Worm (Caenorhabditis elegans): Measurements from ENCODE around the gene srh-297.
"Not testable (repeated sequence)": the region's sequence is repeated elsewhere in the genome, so short reads cannot be mapped to it uniquely, and the experiment has no call there.

- not testable (repeated sequence) for TF ChIP-seq ztf-11 (tag; optimal IDR thresholded peaks at IDR 0.05); fos-1 (tag; optimal IDR thresholded peaks at IDR 0.05); ama-1 (optimal IDR thresholded peaks at IDR 0.05); nhr-77 (tag; optimal IDR thresholded peaks at IDR 0.05); R02D3.7 (tag; optimal IDR thresholded peaks at IDR 0.05); ZK546.5 (tag; optimal IDR thresholded peaks at IDR 0.05); tbx-2 (tag; optimal IDR thresholded peaks at IDR 0.05); lin-39 (tag; optimal IDR thresholded peaks at IDR 0.05); nhr-12 (tag; optimal IDR thresholded peaks at IDR 0.05); pha-4 (tag; optimal IDR thresholded peaks at IDR 0.05); unc-62 (GFP tag; optimal IDR thresholded peaks at IDR 0.05); lin-15B (tag; optimal IDR thresholded peaks at IDR 0.05); daf-12 (tag; optimal IDR thresholded peaks at IDR 0.05); jun-1 (tag; optimal IDR thresholded peaks at IDR 0.05)
Observed at ce11 chrII:3189038-3189437, 41.3 kb downstream of the srh-297 start, which contains the start of gene Y27F2A.11.

Measured in whole organism, L3 larva.